Fruit fly (Drosophila melanogaster) whole organism, embryonic: ENCODE results near the gene beag.
A peak's percentile ranks its signal among the peaks of the same experiment; 100 is the strongest.

Experiments used
- BEAF-32 ChIP-seq: fragments of 200-800 bp; sonication (Bioruptor generic); optimal IDR thresholded peaks from 3 replicates; lab custom pipeline; 2017; ENCODE audit warnings: missing biosample characterization, missing genetic modification characterization, mild to moderate bottlenecking, moderate library complexity, missing genetic modification reagents
- CG10147 ChIP-seq: fragments of 200-800 bp; sonication (Bioruptor generic); optimal IDR thresholded peaks from 2 replicates; lab custom pipeline; 2019; ENCODE audit warnings: missing biosample characterization, mild to moderate bottlenecking, missing genetic modification characterization, moderate library complexity
- CG10321 ChIP-seq: fragments of 200-800 bp; sonication (Bioruptor generic); IDR thresholded peaks from 2 replicates; pipeline ENCODE4 v1.3.6; 2022; ENCODE audit warnings: missing biosample characterization, missing genetic modification characterization
- CG11695 ChIP-seq: fragments of 200-800 bp; sonication (Bioruptor generic); IDR thresholded peaks from 3 replicates; pipeline ENCODE4 v1.3.6; 2022; ENCODE audit warnings: missing biosample characterization, missing genetic modification characterization
- CG12659 ChIP-seq: fragments of 200-800 bp; sonication (Bioruptor generic); optimal IDR thresholded peaks from 3 replicates; lab custom pipeline; 2017; ENCODE audit warnings: mild to moderate bottlenecking, missing biosample characterization, missing genetic modification reagents, missing genetic modification characterization
- CG14667 ChIP-seq: fragments of 200-800 bp; sonication (Bioruptor generic); IDR thresholded peaks from 2 replicates; pipeline ENCODE4 v1.3.6; 2022; ENCODE audit warnings: missing biosample characterization, missing genetic modification characterization
- CG16813 ChIP-seq: fragments of 200-800 bp; sonication (Bioruptor generic); IDR thresholded peaks from 3 replicates; pipeline ENCODE4 v1.3.6; 2022; ENCODE audit warnings: missing biosample characterization, missing genetic modification characterization; ENCODE audit not compliant: partially characterized antibody
- CG2116 ChIP-seq: fragments of 200-800 bp; sonication (Bioruptor generic); optimal IDR thresholded peaks from 3 replicates; lab custom pipeline; 2018; ENCODE audit warnings: missing biosample characterization, mild to moderate bottlenecking, missing genetic modification characterization
- CG2202 ChIP-seq: fragments of 200-800 bp; sonication (Bioruptor generic); optimal IDR thresholded peaks from 2 replicates; lab custom pipeline; 2018; ENCODE audit warnings: missing biosample characterization, mild to moderate bottlenecking, missing genetic modification characterization
- CG30403 ChIP-seq: fragments of 200-800 bp; sonication (Bioruptor generic); optimal IDR thresholded peaks from 3 replicates; lab custom pipeline; 2016; ENCODE audit warnings: missing biosample characterization, missing genetic modification characterization
- CG31224 ChIP-seq: fragments of 200-800 bp; sonication (Bioruptor generic); IDR thresholded peaks from 2 replicates; pipeline ENCODE4 v1.3.6; 2022; ENCODE audit warnings: missing biosample characterization, missing genetic modification characterization
- CG6765 ChIP-seq: fragments of 200-800 bp; sonication (Bioruptor generic); optimal IDR thresholded peaks from 3 replicates; lab custom pipeline; 2017; ENCODE audit warnings: missing biosample characterization, mild to moderate bottlenecking, missing genetic modification characterization
- CG6813 ChIP-seq: fragments of 200-800 bp; sonication (Bioruptor generic); optimal IDR thresholded peaks from 2 replicates; lab custom pipeline; 2017; ENCODE audit warnings: missing biosample characterization, missing genetic modification characterization, mild to moderate bottlenecking, moderate library complexity, missing genetic modification reagents
- D ChIP-seq, 2 experiments: fragments of 200-800 bp in 1 of 2; fragments of >200 bp in 1 of 2; sonication (Bioruptor generic) in 1 of 2; optimal IDR thresholded peaks; 2 replicates in 1 of 2; 3 replicates in 1 of 2; lab custom pipeline; 2017; ENCODE audit warnings: mild to moderate bottlenecking in 1 of 2, missing biosample characterization in 1 of 2, missing genetic modification characterization in 1 of 2, missing genetic modification reagents in 1 of 2
- Deaf1 ChIP-seq: fragments of 200-800 bp; optimal IDR thresholded peaks from 3 replicates; lab custom pipeline; 2019; ENCODE audit warnings: missing biosample characterization, mild to moderate bottlenecking, missing genetic modification characterization, moderate library complexity
- Doc3 ChIP-seq: fragments of 200-800 bp; sonication (Bioruptor generic); IDR thresholded peaks from 3 replicates; pipeline ENCODE4 v1.3.6; 2022; ENCODE audit warnings: missing biosample characterization, missing genetic modification characterization; ENCODE audit not compliant: partially characterized antibody
- Ets65A ChIP-seq: fragments of 200-800 bp; sonication (Bioruptor generic); peaks from one replicate; lab custom pipeline; 2016; ENCODE audit warnings: missing biosample characterization, missing genetic modification characterization
- HLHmδ ChIP-seq: fragments of 200-800 bp; sonication (Bioruptor generic); optimal IDR thresholded peaks from 2 replicates; lab custom pipeline; 2018; ENCODE audit warnings: missing biosample characterization, mild to moderate bottlenecking, missing genetic modification characterization, moderate library complexity
- Hmr ChIP-seq: fragments of 200-800 bp; sonication (Bioruptor generic); optimal IDR thresholded peaks from 3 replicates; lab custom pipeline; 2017; ENCODE audit warnings: mild to moderate bottlenecking, missing biosample characterization, missing genetic modification reagents, missing genetic modification characterization
- Hr3 ChIP-seq: fragments of 200-800 bp; sonication (Bioruptor generic); optimal IDR thresholded peaks from 3 replicates; lab custom pipeline; 2016; ENCODE audit warnings: missing biosample characterization, missing genetic modification characterization
- Hr78 ChIP-seq, 2 experiments: fragments of 200-800 bp in 1 of 2; fragments of >200 bp in 1 of 2; sonication (Bioruptor generic) in 1 of 2; optimal IDR thresholded peaks; 2 replicates each; lab custom pipeline; 2017 to 2019; ENCODE audit warnings: missing biosample characterization in 2 of 2, missing genetic modification characterization in 2 of 2, mild to moderate bottlenecking in 1 of 2, moderate library complexity in 1 of 2
- Mad ChIP-seq: fragments of 200-800 bp; sonication (Bioruptor generic); optimal IDR thresholded peaks from 2 replicates; lab custom pipeline; 2016; ENCODE audit warnings: missing biosample characterization, missing genetic modification characterization
- Opbp ChIP-seq: fragments of 200-800 bp; sonication (Bioruptor generic); IDR thresholded peaks from 3 replicates; pipeline ENCODE4 v1.3.6; 2022; ENCODE audit warnings: missing biosample characterization, missing genetic modification characterization; ENCODE audit not compliant: partially characterized antibody
- Rfx ChIP-seq: fragments of 200-800 bp; sonication (Bioruptor generic); IDR thresholded peaks from 2 replicates; pipeline ENCODE4 v1.3.6; 2022; ENCODE audit warnings: missing biosample characterization, missing genetic modification characterization
- Side ChIP-seq: fragments of 200-800 bp; sonication (Bioruptor generic); optimal IDR thresholded peaks from 2 replicates; lab custom pipeline; 2016; ENCODE audit warnings: missing biosample characterization, missing genetic modification characterization
- Sin3A ChIP-seq: fragments of >200 bp; optimal IDR thresholded peaks from 2 replicates; lab custom pipeline; 2018
- Sox100B ChIP-seq: fragments of 200-800 bp; sonication (Bioruptor generic); optimal IDR thresholded peaks from 3 replicates; lab custom pipeline; 2018; ENCODE audit warnings: missing biosample characterization, mild to moderate bottlenecking, missing genetic modification characterization
- Sry-δ ChIP-seq: fragments of 200-800 bp; sonication (Bioruptor generic); optimal IDR thresholded peaks from 2 replicates; lab custom pipeline; 2016; ENCODE audit warnings: missing biosample characterization, missing genetic modification characterization
- Xrp1 ChIP-seq: fragments of 200-800 bp; sonication (Bioruptor generic); IDR thresholded peaks from 2 replicates; pipeline ENCODE4 v1.3.6; 2022; ENCODE audit warnings: missing biosample characterization, missing genetic modification characterization
- crc ChIP-seq: fragments of 200-800 bp; sonication (Bioruptor generic); optimal IDR thresholded peaks from 2 replicates; lab custom pipeline; 2016; ENCODE audit warnings: missing biosample characterization, missing genetic modification characterization
- croc ChIP-seq: fragments of 200-800 bp; sonication (Bioruptor generic); conservative IDR thresholded peaks from 3 replicates; pipeline ENCODE4 v1.3.6; 2022; ENCODE audit warnings: missing biosample characterization, missing genetic modification characterization
- crol ChIP-seq: fragments of 200-800 bp; sonication (Bioruptor generic); IDR thresholded peaks from 2 replicates; pipeline ENCODE4 v1.3.6; 2022; ENCODE audit warnings: missing biosample characterization, missing genetic modification characterization
- disco-r ChIP-seq: fragments of 200-800 bp; sonication (Bioruptor generic); optimal IDR thresholded peaks from 2 replicates; lab custom pipeline; 2016; ENCODE audit warnings: missing biosample characterization, missing genetic modification characterization
- fd102C ChIP-seq: fragments of 200-800 bp; sonication (Bioruptor generic); optimal IDR thresholded peaks from 2 replicates; lab custom pipeline; 2018; ENCODE audit warnings: missing biosample characterization, mild to moderate bottlenecking, missing genetic modification characterization, moderate library complexity
- ftz-f1 ChIP-seq: fragments of 200-800 bp; sonication (Bioruptor generic); optimal IDR thresholded peaks from 2 replicates; lab custom pipeline; 2016; ENCODE audit warnings: missing biosample characterization, missing genetic modification characterization
- fu2 ChIP-seq: fragments of 200-800 bp; sonication (Bioruptor generic); optimal IDR thresholded peaks from 2 replicates; lab custom pipeline; 2016; ENCODE audit warnings: missing biosample characterization, missing genetic modification characterization
- gem ChIP-seq: fragments of 200-800 bp; sonication (Bioruptor generic); optimal IDR thresholded peaks from 2 replicates; lab custom pipeline; 2019; ENCODE audit warnings: missing biosample characterization, mild to moderate bottlenecking, missing genetic modification characterization, moderate library complexity
- ham ChIP-seq: fragments of 200-800 bp; sonication (Bioruptor generic); IDR thresholded peaks from 2 replicates; pipeline ENCODE4 v1.3.6; 2022; ENCODE audit warnings: missing biosample characterization, missing genetic modification characterization
- jumu ChIP-seq: fragments of 200-800 bp; sonication (Bioruptor generic); optimal IDR thresholded peaks from 3 replicates; lab custom pipeline; 2016; ENCODE audit warnings: missing biosample characterization, missing genetic modification characterization
- lilli ChIP-seq: fragments of 200-800 bp; sonication (Bioruptor generic); optimal IDR thresholded peaks from 3 replicates; lab custom pipeline; 2016; ENCODE audit warnings: missing biosample characterization, missing genetic modification characterization
- maf-S ChIP-seq: fragments of 200-800 bp; sonication (Bioruptor generic); optimal IDR thresholded peaks from 2 replicates; lab custom pipeline; 2016; ENCODE audit warnings: missing biosample characterization, missing genetic modification characterization
- mam ChIP-seq: fragments of 200-800 bp; sonication (Bioruptor generic); optimal IDR thresholded peaks from 3 replicates; lab custom pipeline; 2016; ENCODE audit warnings: missing biosample characterization, missing genetic modification characterization
- pzg ChIP-seq: fragments of 200-800 bp; sonication (Bioruptor generic); optimal IDR thresholded peaks from 3 replicates; lab custom pipeline; 2018; ENCODE audit warnings: missing biosample characterization, mild to moderate bottlenecking, missing genetic modification characterization, moderate library complexity
- sd ChIP-seq: fragments of 200-800 bp; sonication (Bioruptor generic); optimal IDR thresholded peaks from 3 replicates; lab custom pipeline; 2018; ENCODE audit warnings: missing biosample characterization, mild to moderate bottlenecking, missing genetic modification characterization, moderate library complexity
- shn ChIP-seq: fragments of 200-800 bp; sonication (Bioruptor generic); optimal IDR thresholded peaks from 3 replicates; lab custom pipeline; 2016; ENCODE audit warnings: missing biosample characterization, missing genetic modification characterization
- slp2 ChIP-seq: fragments of 200-800 bp; sonication (Bioruptor generic); optimal IDR thresholded peaks from 2 replicates; lab custom pipeline; 2016; ENCODE audit warnings: missing biosample characterization, missing genetic modification characterization
- trh ChIP-seq: fragments of 200-800 bp; sonication (Bioruptor generic); optimal IDR thresholded peaks from 2 replicates; lab custom pipeline; 2016; ENCODE audit warnings: missing biosample characterization, missing genetic modification characterization
- vfl ChIP-seq: fragments of 200-800 bp; sonication (Bioruptor generic); optimal IDR thresholded peaks from 2 replicates; lab custom pipeline; 2016; ENCODE audit warnings: missing biosample characterization, missing genetic modification characterization
- vnd ChIP-seq: fragments of 200-800 bp; sonication (Bioruptor generic); IDR thresholded peaks from 3 replicates; pipeline ENCODE4 v1.3.6; 2022; ENCODE audit warnings: missing biosample characterization, missing genetic modification characterization; ENCODE audit not compliant: partially characterized antibody
- zfh2 ChIP-seq: fragments of 200-800 bp; sonication (Bioruptor generic); optimal IDR thresholded peaks from 2 replicates; lab custom pipeline; 2016; ENCODE audit warnings: missing biosample characterization, missing genetic modification characterization

beag gene

dm6 chr3R:9019689-9020138 is 45.2 kb downstream of the beag start, which contains the start of gene tgo (continued):
- TF ChIP-seq CG30403 (GFP tag; lab: Kevin White, UChicago) (no peak), mam (GFP tag; lab: Kevin White, UChicago) (no peak), shn (GFP tag; lab: Kevin White, UChicago) (no peak), zfh2 (GFP tag; lab: Kevin White, UChicago) (no peak), crc (GFP tag; lab: Kevin White, UChicago) (no peak), ftz-f1 (GFP tag; lab: Kevin White, UChicago) (no peak), trh (GFP tag; lab: Kevin White, UChicago) (no peak), CG10321 (no peak), CG2116 (peak; percentile 65), CG6765 (no peak), Side (no peak), Sry-δ (GFP tag; lab: Kevin White, UChicago) (peak; percentile 60), Ets65A (GFP tag; lab: Kevin White, UChicago) (no peak), CG6813 (GFP tag; lab: Kevin White, UChicago) (no peak), vfl (GFP tag; lab: Kevin White, UChicago) (no peak), gem (no peak), crol (GFP tag; lab: Robert Waterston, UW) (peak; percentile 98), D (optimal IDR thresholded peaks at IDR 0.05; lab: Kevin White, UChicago) (no peak), D (GFP tag; optimal IDR thresholded peaks at IDR 0.05; lab: Kevin White, UChicago) (no peak), Sin3A (peak; percentile 65), Rfx (GFP tag; lab: Robert Waterston, UW) (peak; percentile 34; the same call in 1 of the 2 replicates), maf-S (GFP tag; lab: Kevin White, UChicago) (no peak), Sox100B (GFP tag; lab: Kevin White, UChicago) (no peak), CG14667 (GFP tag; lab: Robert Waterston, UW) (no peak), Deaf1 (tag; lab: Kevin White, UChicago) (no peak), fd102C (GFP tag; lab: Kevin White, UChicago) (no peak), vnd (GFP tag; lab: Robert Waterston, UW) (no peak), ham (no peak), fu2 (no peak), Xrp1 (GFP tag; lab: Robert Waterston, UW) (no peak), CG11695 (no peak)

dm6 chr3R:9016869-9017268 is 48.0 kb downstream of the beag start:
- TF ChIP-seq CG2202 (tag; lab: Kevin White, UChicago) (no peak), Doc3 (no peak), slp2 (GFP tag; lab: Kevin White, UChicago) (no peak), CG10147 (no peak), jumu (GFP tag; lab: Kevin White, UChicago) (no peak), disco-r (no peak)

- no peak for TF ChIP-seq CG16813
- 0 out of 3 replicates have a peak, but pooled peaks have one; percentile 32 for TF ChIP-seq Opbp (GFP tag; lab: Robert Waterston, UW)
- no peak for TF ChIP-seq lilli
- TF ChIP-seq CG31224 (GFP tag; lab: Robert Waterston, UW) = no peak
- no peak for TF ChIP-seq Hmr (GFP tag; lab: Kevin White, UChicago)
- TF ChIP-seq CG12659 (GFP tag; lab: Kevin White, UChicago) = peak; percentile 13
- TF ChIP-seq Mad (GFP tag; lab: Kevin White, UChicago) = no peak
- peak; percentile 18 for TF ChIP-seq CG2116
- no peak for TF ChIP-seq HLHmδ (GFP tag; lab: Kevin White, UChicago)
- peak; percentile 32 for TF ChIP-seq BEAF-32 (GFP tag; lab: Kevin White, UChicago)
- peak in 1 of 2 experiments; percentile 12 for TF ChIP-seq Hr78 (GFP tag; optimal IDR thresholded peaks at IDR 0.05; lab: Kevin White, UChicago)
- no peak for TF ChIP-seq sd (tag; lab: Kevin White, UChicago)
- peak; percentile 36 for TF ChIP-seq pzg (GFP tag; lab: Kevin White, UChicago)
- TF ChIP-seq croc (GFP tag; lab: Robert Waterston, UW) = no peak
- no peak for TF ChIP-seq Hr3
Measured at dm6 chr3R:9014859-9015466, 49.9 kb downstream of the beag start, which contains the start of the genes Kcmf1, Sf3b5 and CG11986. Gene Kcmf1 (minus strand): TSS chr3R:9014909. Gene Sf3b5 (minus strand): TSS chr3R:9015341. Gene CG11986 (plus strand): TSS chr3R:9015446.
